Fruit fly (Drosophila melanogaster) S2 (cell line): Measurements from ENCODE around the gene Hsp70Ab.

ENCODE experiments used
- CG8478 ChIP-seq: fragments of >200 bp; optimal IDR thresholded peaks from 2 replicates; lab custom pipeline; 2018
- CTCF ChIP-seq, 2 experiments: fragments of >200 bp; optimal IDR thresholded peaks; 2 replicates each; lab custom pipeline; 2018

- no peak for TF ChIP-seq CTCF (optimal IDR thresholded peaks at IDR 0.05; lab: Kevin White, UChicago)
- no peak for TF ChIP-seq CG8478 (lab: Kevin White, UChicago)
These were observed 52.0 kb downstream of the Hsp70Ab start, which contains the start of the genes KLHL18 and GCC185 for dm6 chr3R:12010202-12010824.
